Worm (Caenorhabditis elegans) whole organism, L3 larva: Measurements from ENCODE around the gene F33E11.3.
A peak's percentile ranks its signal among the peaks of the same experiment; 100 is the strongest.

ENCODE experiments used
- ZK546.5 ChIP-seq: sonication (generic microtip); optimal IDR thresholded peaks from 2 replicates; lab custom pipeline; 2017; ENCODE audit warnings: missing biosample characterization, missing genetic modification characterization
- aly-2 ChIP-seq: fragments of 150-350 bp; optimal IDR thresholded peaks from 2 replicates; lab custom pipeline; 2014; ENCODE audit warnings: missing biosample characterization, missing genetic modification characterization
- ama-1 ChIP-seq: fragments of 150-350 bp; optimal IDR thresholded peaks from 2 replicates; lab custom pipeline; 2018
- ceh-16 ChIP-seq: sonication (generic microtip); optimal IDR thresholded peaks from 2 replicates; lab custom pipeline; 2017; ENCODE audit warnings: missing biosample characterization, missing genetic modification characterization
- ceh-28 ChIP-seq: fragments of 150-350 bp; optimal IDR thresholded peaks from 2 replicates; lab custom pipeline; 2014; ENCODE audit warnings: missing biosample characterization, missing genetic modification reagents, missing genetic modification characterization
- ceh-9 ChIP-seq: sonication (generic microtip); optimal IDR thresholded peaks from 2 replicates; lab custom pipeline; 2018; ENCODE audit warnings: missing biosample characterization, missing genetic modification characterization
- daf-12 ChIP-seq: fragments of 150-350 bp; optimal IDR thresholded peaks from 2 replicates; lab custom pipeline; 2014; ENCODE audit warnings: missing biosample characterization, missing genetic modification reagents, missing genetic modification characterization
- egl-5 ChIP-seq: fragments of 150-350 bp; optimal IDR thresholded peaks from 2 replicates; lab custom pipeline; 2017; ENCODE audit warnings: missing biosample characterization, missing genetic modification reagents, missing genetic modification characterization, inconsistent platforms
- elt-1 ChIP-seq: fragments of 150-350 bp; optimal IDR thresholded peaks from 2 replicates; lab custom pipeline; 2014; ENCODE audit warnings: missing biosample characterization, missing genetic modification characterization
- elt-2 ChIP-seq: sonication (generic microtip); optimal IDR thresholded peaks from 2 replicates; lab custom pipeline; 2016; ENCODE audit warnings: missing genetic modification reagents, mild to moderate bottlenecking, missing genetic modification characterization, missing compliant biosample characterization
- elt-3 ChIP-seq, 3 experiments: fragments of 150-350 bp in 1 of 3; sonication (generic microtip) in 2 of 3; optimal IDR thresholded peaks; 2 replicates in 2 of 3; 4 replicates in 1 of 3; lab custom pipeline; 2014 to 2017; ENCODE audit warnings: missing biosample characterization in 3 of 3, missing genetic modification characterization in 3 of 3
- eor-1 ChIP-seq, 2 experiments: fragments of 150-350 bp; optimal IDR thresholded peaks; 2 replicates each; lab custom pipeline; 2014 to 2018; ENCODE audit warnings: missing biosample characterization in 2 of 2, missing genetic modification characterization in 2 of 2
- fkh-10 ChIP-seq: sonication (generic microtip); optimal IDR thresholded peaks from 2 replicates; lab custom pipeline; 2017; ENCODE audit warnings: missing biosample characterization, missing genetic modification reagents, missing genetic modification characterization
- fkh-2 ChIP-seq: fragments of 150-350 bp; optimal IDR thresholded peaks from 2 replicates; lab custom pipeline; 2014; ENCODE audit warnings: missing biosample characterization, missing genetic modification reagents, missing genetic modification characterization
- hmg-11 ChIP-seq: sonication (generic microtip); optimal IDR thresholded peaks from 2 replicates; lab custom pipeline; 2016; ENCODE audit warnings: missing genetic modification characterization, missing compliant biosample characterization
- jun-1 ChIP-seq: fragments of 150-350 bp; optimal IDR thresholded peaks from 2 replicates; lab custom pipeline; 2014; ENCODE audit warnings: missing biosample characterization, missing genetic modification reagents, missing genetic modification characterization
- lsy-12 ChIP-seq: sonication (generic microtip); optimal IDR thresholded peaks from 2 replicates; lab custom pipeline; 2016; ENCODE audit warnings: mild to moderate bottlenecking, missing genetic modification characterization, missing compliant biosample characterization
- mdl-1 ChIP-seq: fragments of 150-350 bp; optimal IDR thresholded peaks from 2 replicates; lab custom pipeline; 2014; ENCODE audit warnings: missing biosample characterization, missing genetic modification characterization
- mml-1 ChIP-seq: fragments of 150-350 bp; sonication (generic microtip); optimal IDR thresholded peaks from 3 replicates; lab custom pipeline; 2014; ENCODE audit warnings: missing biosample characterization, missing genetic modification characterization
- nfya-1 ChIP-seq: sonication (generic microtip); optimal IDR thresholded peaks from 2 replicates; lab custom pipeline; 2017; ENCODE audit warnings: missing genetic modification characterization, mild to moderate bottlenecking, missing compliant biosample characterization, antibody characterized with exemption, moderate library complexity; ENCODE audit not compliant: insufficient read depth
- nhr-11 ChIP-seq: fragments of 150-350 bp; optimal IDR thresholded peaks from 2 replicates; lab custom pipeline; 2014; ENCODE audit warnings: missing biosample characterization, missing genetic modification characterization
- nhr-12 ChIP-seq: fragments of 150-350 bp; optimal IDR thresholded peaks from 2 replicates; lab custom pipeline; 2014; ENCODE audit warnings: missing biosample characterization, missing genetic modification characterization
- nhr-23 ChIP-seq: fragments of 150-350 bp; optimal IDR thresholded peaks from 2 replicates; lab custom pipeline; 2014; ENCODE audit warnings: missing biosample characterization, missing genetic modification reagents, missing genetic modification characterization
- nhr-237 ChIP-seq: fragments of 150-350 bp; optimal IDR thresholded peaks from 2 replicates; lab custom pipeline; 2014; ENCODE audit warnings: missing biosample characterization, missing genetic modification characterization
- nhr-25 ChIP-seq: sonication (generic microtip); optimal IDR thresholded peaks from 2 replicates; lab custom pipeline; 2017; ENCODE audit warnings: missing biosample characterization, missing genetic modification characterization
- nhr-28 ChIP-seq: fragments of 150-350 bp; optimal IDR thresholded peaks from 2 replicates; lab custom pipeline; 2014; ENCODE audit warnings: missing biosample characterization, missing genetic modification characterization
- nhr-43 ChIP-seq: sonication (generic microtip); optimal IDR thresholded peaks from 2 replicates; lab custom pipeline; 2016; ENCODE audit warnings: mild to moderate bottlenecking, missing genetic modification characterization, missing compliant biosample characterization; ENCODE audit not compliant: poor library complexity, severe bottlenecking
- nhr-67 ChIP-seq: fragments of 150-350 bp; optimal IDR thresholded peaks from 2 replicates; lab custom pipeline; 2014; ENCODE audit warnings: missing biosample characterization, missing genetic modification characterization
- nhr-77 ChIP-seq: fragments of 150-350 bp; optimal IDR thresholded peaks from 2 replicates; lab custom pipeline; 2014; ENCODE audit warnings: missing biosample characterization, missing genetic modification characterization
- pha-4 ChIP-seq: fragments of 150-350 bp; optimal IDR thresholded peaks from 2 replicates; lab custom pipeline; 2014; ENCODE audit warnings: missing biosample characterization, missing genetic modification reagents, missing genetic modification characterization
- pqm-1 ChIP-seq: fragments of 150-350 bp; optimal IDR thresholded peaks from 2 replicates; lab custom pipeline; 2017; ENCODE audit warnings: missing biosample characterization, missing genetic modification characterization, inconsistent platforms
- sea-2 ChIP-seq: fragments of 150-350 bp; sonication (generic microtip); optimal IDR thresholded peaks from 4 replicates; lab custom pipeline; 2014; ENCODE audit warnings: missing biosample characterization, missing genetic modification reagents, missing genetic modification characterization
- skn-1 ChIP-seq: fragments of 150-350 bp; optimal IDR thresholded peaks from 2 replicates; lab custom pipeline; 2014; ENCODE audit warnings: missing biosample characterization, missing genetic modification characterization
- snpc-4 ChIP-seq: fragments of 150-350 bp; optimal IDR thresholded peaks from 2 replicates; lab custom pipeline; 2014; ENCODE audit warnings: missing biosample characterization, missing genetic modification characterization
- unc-39 ChIP-seq: sonication (generic microtip); optimal IDR thresholded peaks from 4 replicates; lab custom pipeline; 2017; ENCODE audit warnings: missing biosample characterization, missing genetic modification characterization
- zag-1 ChIP-seq: fragments of 150-350 bp; optimal IDR thresholded peaks from 2 replicates; lab custom pipeline; 2014; ENCODE audit warnings: missing biosample characterization, missing genetic modification characterization
- ztf-11 ChIP-seq: fragments of 150-350 bp; optimal IDR thresholded peaks from 2 replicates; lab custom pipeline; 2014; ENCODE audit warnings: missing biosample characterization, missing genetic modification characterization
- ztf-4 ChIP-seq: fragments of 150-350 bp; optimal IDR thresholded peaks from 2 replicates; lab custom pipeline; 2014; ENCODE audit warnings: missing biosample characterization, missing genetic modification characterization

Gene F33E11.3

DNA sequence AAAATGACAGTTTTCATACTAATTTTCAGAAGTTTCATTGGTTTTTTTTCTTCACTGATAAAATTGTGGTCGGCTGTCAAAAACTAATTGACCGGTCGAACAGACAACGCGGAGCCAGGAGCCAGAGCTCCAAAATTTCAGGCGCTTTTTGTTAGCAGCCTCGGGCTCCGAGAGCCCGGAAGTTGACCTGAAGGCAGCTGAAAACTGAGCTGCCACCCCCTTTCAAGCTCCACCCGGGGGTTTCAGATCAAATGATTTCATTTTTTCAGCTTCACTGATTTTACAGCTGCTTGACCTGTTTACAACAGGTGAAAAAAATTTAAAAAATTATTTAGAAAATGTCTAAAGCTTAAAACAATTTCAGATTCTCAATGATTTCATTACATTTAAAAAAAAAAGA, 37.8 kb upstream of the F33E11.3 start:
- TF ChIP-seq nhr-237 (tag; lab: Kevin White, UChicago) (no peak), nhr-12 (tag; lab: Kevin White, UChicago) (no peak), nhr-43 (no peak), elt-2 (no peak), ceh-16 (tag; lab: Kevin White, UChicago) (no peak), nhr-77 (tag; lab: Kevin White, UChicago) (no peak), elt-1 (tag; lab: Kevin White, UChicago) (no peak), fkh-2 (no peak), skn-1 (no peak), ZK546.5 (tag; lab: Kevin White, UChicago) (no peak), zag-1 (no peak), mdl-1 (no peak), ztf-4 (no peak), nhr-28 (tag; lab: Kevin White, UChicago) (no peak), nhr-67 (no peak), aly-2 (tag; lab: Kevin White, UChicago) (no peak), egl-5 (tag; lab: Kevin White, UChicago) (no peak), nhr-23 (tag; lab: Kevin White, UChicago) (no peak)

DNA sequence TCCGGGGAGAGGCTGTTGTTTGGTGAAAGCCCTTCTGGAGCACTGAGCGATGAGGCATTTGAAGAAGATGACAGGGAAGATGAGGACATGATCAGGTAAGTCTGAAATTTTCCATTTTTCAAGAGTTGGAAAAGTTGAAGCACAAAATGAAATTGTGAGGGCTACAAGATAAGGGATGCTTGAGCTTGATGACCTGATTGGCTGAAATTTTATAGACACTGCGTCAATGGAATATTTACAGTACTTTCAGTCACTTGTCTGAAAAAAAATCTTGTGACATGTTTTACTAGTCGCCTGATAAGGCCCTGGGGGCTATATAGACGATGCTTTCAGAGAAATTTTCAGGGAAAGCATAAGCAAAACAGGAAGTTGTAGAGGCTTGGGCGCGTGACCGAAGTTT, 31.8 kb upstream of the F33E11.3 start, which contains the start of gene dmd-8:
Gene dmd-8, minus strand, starts transcription at position 101 of the 400 bp plus-strand sequence.
- TF ChIP-seq ztf-4 (no peak), sea-2 (GFP tag; lab: Kevin White, UChicago) (no peak), hmg-11 (tag; lab: Kevin White, UChicago) (no peak), nhr-25 (no peak), mdl-1 (no peak), daf-12 (no peak), nfya-1 (tag; lab: Kevin White, UChicago) (no peak), nhr-11 (no peak), nhr-23 (tag; lab: Kevin White, UChicago) (no peak), fkh-10 (GFP tag; lab: Kevin White, UChicago) (no peak), nhr-28 (tag; lab: Kevin White, UChicago) (no peak), ceh-9 (tag; lab: Kevin White, UChicago) (no peak), egl-5 (tag; lab: Kevin White, UChicago) (no peak), nhr-67 (no peak), eor-1 (tag; optimal IDR thresholded peaks at IDR 0.05; lab: Kevin White, UChicago) (no peak)

DNA sequence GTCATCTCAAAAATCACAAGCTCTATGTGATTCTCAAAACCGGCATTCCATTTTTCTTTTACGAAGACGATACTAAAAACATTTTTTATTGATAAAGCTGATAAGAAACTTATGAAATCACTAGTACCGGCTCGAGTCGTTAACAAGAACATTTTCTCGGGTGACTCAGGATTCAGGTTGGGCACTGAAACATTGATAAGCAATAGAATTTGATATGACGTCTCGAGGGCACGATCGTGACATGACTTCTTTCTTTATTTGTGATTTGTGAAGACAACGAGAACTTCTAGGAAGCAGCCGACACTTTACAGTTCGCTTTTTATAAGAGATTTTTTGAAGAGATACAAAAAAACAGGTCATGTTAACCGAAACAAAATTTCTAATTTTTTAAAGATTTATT, 29.2 kb upstream of the F33E11.3 start:
- TF ChIP-seq pqm-1 (peak; percentile 95), egl-5 (tag; lab: Kevin White, UChicago) (no peak), elt-3 (tag; optimal IDR thresholded peaks at IDR 0.05; lab: Kevin White, UChicago) (no peak), nhr-67 (no peak), jun-1 (tag; lab: Kevin White, UChicago) (peak; percentile 81), ztf-11 (no peak), snpc-4 (peak; percentile 20), pha-4 (tag; lab: Kevin White, UChicago) (peak; percentile 33), ceh-28 (tag; lab: Kevin White, UChicago) (no peak), elt-2 (peak; percentile 98), unc-39 (tag; lab: Kevin White, UChicago) (no peak), mml-1 (no peak), ZK546.5 (tag; lab: Kevin White, UChicago) (no peak), skn-1 (no peak), hmg-11 (tag; lab: Kevin White, UChicago) (no peak), elt-1 (tag; lab: Kevin White, UChicago) (no peak)

DNA sequence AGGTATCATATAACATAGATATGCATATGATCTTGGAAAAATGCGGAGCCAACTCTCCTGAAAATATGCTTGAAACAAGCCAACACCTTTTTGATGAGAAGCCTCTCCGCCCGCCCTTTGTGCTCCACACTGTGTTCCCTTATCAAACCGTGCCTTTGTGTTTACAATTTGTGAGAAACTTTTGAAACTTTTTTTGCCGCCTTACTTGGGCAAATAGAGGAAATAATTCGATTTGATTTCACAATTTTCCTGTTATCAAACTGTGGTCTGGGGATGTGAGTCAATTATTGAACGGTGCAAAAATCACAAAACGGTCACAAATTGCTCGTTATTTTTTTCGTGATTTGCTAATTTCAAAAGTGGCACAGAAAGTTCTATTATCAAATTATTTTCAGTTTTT, 28.1 kb upstream of the F33E11.3 start:
- TF ChIP-seq pqm-1 (peak; percentile 84), egl-5 (tag; lab: Kevin White, UChicago) (no peak), pha-4 (tag; lab: Kevin White, UChicago) (peak; percentile 58), jun-1 (tag; lab: Kevin White, UChicago) (peak; percentile 21), elt-2 (peak; percentile 93)

DNA sequence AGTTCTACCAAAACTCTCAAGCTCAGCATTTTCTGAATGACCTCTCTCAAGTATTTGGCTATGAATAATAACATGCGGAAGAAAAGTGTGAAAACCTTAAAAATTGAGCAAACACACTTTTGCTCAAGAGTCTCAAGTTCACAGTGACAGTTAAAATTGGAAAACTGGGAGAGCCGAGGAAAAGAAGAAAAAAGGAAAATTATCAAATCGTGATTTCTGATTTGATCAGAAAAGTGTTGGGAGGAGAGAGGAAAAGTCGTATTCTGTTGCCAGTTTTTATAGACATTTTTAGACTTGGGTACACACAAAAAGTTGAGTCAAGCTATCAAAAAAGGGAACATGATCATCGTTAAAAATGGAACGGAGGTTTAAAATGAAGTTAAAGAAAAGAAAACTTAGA, 26.7 kb upstream of the F33E11.3 start:
- peak; percentile 28 for TF ChIP-seq elt-2
- no peak for TF ChIP-seq lsy-12 (tag; lab: Kevin White, UChicago)
- TF ChIP-seq pqm-1: peak; percentile 57
- no peak for TF ChIP-seq ama-1 (lab: Kevin White, UChicago)
- TF ChIP-seq sea-2 (GFP tag; lab: Kevin White, UChicago): no peak
